Fruit fly (Drosophila melanogaster): Measurements from ENCODE around the gene CG14717.

CG14717 gene

DNA sequence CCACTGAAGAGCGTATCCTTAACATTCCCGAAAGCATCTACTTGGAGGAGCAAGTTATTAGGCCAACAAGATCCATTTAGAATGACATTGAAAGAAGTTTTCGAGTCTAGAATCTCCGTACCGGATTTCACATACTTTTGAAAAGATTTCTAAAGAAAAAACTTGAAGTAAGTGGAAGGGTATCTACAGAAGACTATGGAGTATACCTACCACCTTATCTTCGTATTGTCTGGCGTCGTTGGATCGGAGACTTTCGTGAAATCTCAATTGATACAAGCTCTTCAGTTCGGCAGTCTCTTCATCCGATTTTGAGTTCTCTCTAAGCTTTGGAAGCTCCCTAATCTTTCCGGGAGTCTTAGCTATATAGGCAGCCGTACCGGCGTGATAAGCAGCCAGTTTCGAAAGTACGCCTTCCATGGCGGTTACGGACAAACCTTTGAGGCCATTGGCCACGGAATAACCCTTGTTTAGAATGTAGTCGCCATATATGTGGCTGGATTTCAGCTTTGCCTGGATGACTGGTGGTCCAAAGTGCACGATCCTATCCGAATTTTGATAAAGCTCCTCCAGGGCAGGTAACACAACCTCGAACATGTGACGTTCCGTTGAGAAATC is 5.3 kb upstream of the CG14717 start:
- TF ChIP-seq CG9932 (GFP tag; IDR thresholded peaks at IDR 0.05) (peak; percentile 15; the same call in 1 of the 2 replicates), row (GFP tag; IDR thresholded peaks at IDR 0.05) (peak; percentile 49; the same call in 2 of the 3 replicates), CG13287 (GFP tag; IDR thresholded peaks at IDR 0.05; ENCODE audit: partially characterized antibody) (0 out of 2 replicates have a peak, but pooled peaks have one; percentile 13), Sry-β (GFP tag; optimal IDR thresholded peaks at IDR 0.05) (no peak), CG12769 (tag; optimal IDR thresholded peaks at IDR 0.05) (peak; percentile 60), sug (tag; optimal IDR thresholded peaks at IDR 0.05) (peak; percentile 37), Med (GFP tag) (peak; percentile 75), Jarid2 (GFP tag; optimal IDR thresholded peaks at IDR 0.05) (peak; percentile 24), D19A (tag; optimal IDR thresholded peaks at IDR 0.05) (peak; percentile 82), Meics (GFP tag; optimal IDR thresholded peaks at IDR 0.05) (no peak), Deaf1 (tag; optimal IDR thresholded peaks at IDR 0.05) (peak; percentile 82), lbe (GFP tag; optimal IDR thresholded peaks at IDR 0.05) (no peak), GATAe (GFP tag; conservative IDR thresholded peaks at IDR 0.05) (peak; percentile 61; the same call in 1 of the 2 replicates), Hr51 (GFP tag; optimal IDR thresholded peaks at IDR 0.05) (no peak), CG3726 (GFP tag; IDR thresholded peaks at IDR 0.05) (no peak), Trl (optimal IDR thresholded peaks at IDR 0.05) (peak in 1 of 2 experiments; percentile 36), Trl (GFP tag; optimal IDR thresholded peaks at IDR 0.05) (no peak)

DNA sequence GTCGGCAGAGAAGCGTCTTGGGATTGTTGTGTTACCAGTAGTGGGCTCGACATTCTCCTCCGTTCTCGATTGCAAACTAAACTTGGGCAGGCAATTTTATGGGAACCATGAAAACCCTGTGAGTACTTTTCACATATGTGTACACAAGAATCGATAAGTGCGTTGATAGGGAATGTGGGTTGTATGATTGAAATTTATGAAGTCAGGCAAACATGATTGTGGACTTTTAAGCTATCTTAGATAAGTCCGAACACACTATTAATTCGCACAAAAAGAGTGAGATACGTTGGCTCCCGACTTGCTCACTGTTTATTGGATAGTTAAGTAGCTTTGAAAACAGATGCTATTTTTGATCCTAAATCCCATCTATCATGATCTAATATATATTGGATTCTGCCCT is 4.6 kb upstream of the CG14717 start, which contains the start of gene CG18765:
Gene CG18765, minus strand, starts transcription at position 53 of the 400 bp plus-strand sequence.
- TF ChIP-seq sens (GFP tag) (peak; percentile 14), Lpt (GFP tag; optimal IDR thresholded peaks at IDR 0.05) (no peak), sd (tag; optimal IDR thresholded peaks at IDR 0.05) (peak; percentile 32), exex (tag; optimal IDR thresholded peaks at IDR 0.05) (peak; percentile 79), Taf1 (GFP tag; IDR thresholded peaks at IDR 0.05) (no peak), kni (GFP tag; optimal IDR thresholded peaks at IDR 0.05) (no peak), CG34376 (GFP tag; optimal IDR thresholded peaks at IDR 0.05) (peak; percentile 59), repo (GFP tag; optimal IDR thresholded peaks at IDR 0.05) (no peak), H2.0 (GFP tag; IDR thresholded peaks at IDR 0.05) (no peak), E2f2 (GFP tag; IDR thresholded peaks at IDR 0.05) (no peak), mirr (GFP tag; optimal IDR thresholded peaks at IDR 0.05) (peak; percentile 49), sug (tag; optimal IDR thresholded peaks at IDR 0.05) (no peak), CG17568 (GFP tag; optimal IDR thresholded peaks at IDR 0.05) (no peak), gcm2 (GFP tag; optimal IDR thresholded peaks at IDR 0.05) (no peak)

DNA sequence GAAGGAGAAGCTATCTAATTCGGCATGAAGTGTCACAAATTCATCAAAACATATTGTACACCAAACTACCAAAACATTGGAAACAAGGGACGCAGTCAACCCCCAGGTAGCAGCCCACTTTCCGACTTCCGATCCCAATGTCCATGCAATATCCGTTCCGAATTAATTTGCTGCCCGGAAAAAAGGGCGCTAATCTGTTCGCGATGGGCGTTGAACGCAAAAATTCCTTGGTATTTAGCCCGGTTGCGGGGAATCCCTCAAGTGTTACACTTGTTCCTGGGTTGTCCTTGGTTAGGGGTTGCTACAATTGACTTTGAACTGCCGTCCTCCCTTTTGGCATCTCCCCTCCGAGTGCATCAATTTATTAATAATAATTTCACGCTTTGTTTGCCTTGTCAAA is 3.8 kb upstream of the CG14717 start:
- TF ChIP-seq ERR (GFP tag; optimal IDR thresholded peaks at IDR 0.05) (no peak), CG17385 (GFP tag; optimal IDR thresholded peaks at IDR 0.05) (no peak), dimm (GFP tag; IDR thresholded peaks at IDR 0.05) (no peak), CG11695 (GFP tag; IDR thresholded peaks at IDR 0.05) (no peak), Aef1 (GFP tag; IDR thresholded peaks at IDR 0.05) (no peak), CG6654 (GFP tag; optimal IDR thresholded peaks at IDR 0.05) (no peak), gsb-n (tag; optimal IDR thresholded peaks at IDR 0.05) (peak; percentile 89), Nf-YB (GFP tag; optimal IDR thresholded peaks at IDR 0.05) (no peak), sd (tag; optimal IDR thresholded peaks at IDR 0.05) (peak; percentile 6), zf30C (GFP tag; optimal IDR thresholded peaks at IDR 0.05) (no peak), Hmx (GFP tag; optimal IDR thresholded peaks at IDR 0.05) (no peak), pros (GFP tag; optimal IDR thresholded peaks at IDR 0.05) (peak; percentile 72), gce (GFP tag; IDR thresholded peaks at IDR 0.05) (no peak), insv (GFP tag; optimal IDR thresholded peaks at IDR 0.05) (no peak), nerfin-1 (tag; optimal IDR thresholded peaks at IDR 0.05) (peak; percentile 94), Bgb (GFP tag; IDR thresholded peaks at IDR 0.05; ENCODE audit: partially characterized antibody) (no peak), lmd (GFP tag; IDR thresholded peaks at IDR 0.05) (no peak), scrt (GFP tag; optimal IDR thresholded peaks at IDR 0.05) (no peak), CG18599 (GFP tag; optimal IDR thresholded peaks at IDR 0.05) (no peak), CG16813 (GFP tag; IDR thresholded peaks at IDR 0.05; ENCODE audit: partially characterized antibody) (no peak)
